Worm (Caenorhabditis elegans) whole organism, L1 larva: ENCODE results near the gene mrpl-42.

Source experiments
- egl-27 ChIP-seq, 2 experiments: fragments of 150-350 bp in 1 of 2; sonication (generic microtip); optimal IDR thresholded peaks; 3 replicates each; lab custom pipeline; 2017 to 2018; ENCODE audit warnings: missing biosample characterization in 2 of 2, missing genetic modification characterization in 2 of 2, missing genetic modification reagents in 2 of 2
- unc-62 ChIP-seq: fragments of 150-350 bp; optimal IDR thresholded peaks from 2 replicates; lab custom pipeline; 2014; ENCODE audit warnings: missing biosample characterization, missing genetic modification reagents, missing genetic modification characterization
- ztf-11 ChIP-seq, 2 experiments: sonication (generic microtip); optimal IDR thresholded peaks; 2 replicates each; lab custom pipeline; 2016 to 2017; ENCODE audit warnings: missing genetic modification characterization in 2 of 2, missing biosample characterization in 1 of 2, missing compliant biosample characterization in 1 of 2

DNA sequence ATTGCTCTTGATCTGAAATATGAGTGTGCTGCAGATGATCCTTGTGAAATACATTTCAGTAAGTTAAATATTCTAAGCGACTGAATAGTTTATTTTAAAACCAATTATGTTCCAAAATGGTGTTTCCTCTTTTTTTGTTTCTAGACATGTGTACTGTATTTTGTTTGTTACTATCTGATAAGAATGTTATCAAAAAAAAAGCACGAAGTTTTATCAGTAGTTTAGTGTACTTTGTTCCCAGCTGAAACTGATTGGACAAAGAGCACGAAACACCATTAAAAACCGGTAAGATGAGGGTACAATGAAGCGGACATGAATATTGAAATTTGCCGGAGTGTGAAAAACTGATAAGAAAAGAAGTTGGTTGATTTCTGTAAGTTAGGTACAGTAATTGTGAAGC is 24.1 kb downstream of the mrpl-42 start:
- no peak for TF ChIP-seq egl-27 (tag; optimal IDR thresholded peaks at IDR 0.05; lab: Kevin White, UChicago)
- no peak for TF ChIP-seq unc-62 (GFP tag; lab: Kevin White, UChicago)
- TF ChIP-seq ztf-11 (tag; optimal IDR thresholded peaks at IDR 0.05; lab: Kevin White, UChicago) = no peak
